Worm (Caenorhabditis elegans) whole organism, young adult: ENCODE results near the gene spr-3.

Experiments used
- attf-3 ChIP-seq: fragments of 200-800 bp; sonication (Bioruptor generic); conservative IDR thresholded peaks from 2 replicates; pipeline ENCODE4 v1.3.6; 2022; ENCODE audit warnings: missing genetic modification reagents, missing genetic modification characterization, missing compliant biosample characterization
- ceh-58 ChIP-seq: fragments of 200-800 bp; sonication (Bioruptor generic); IDR thresholded peaks from 2 replicates; pipeline ENCODE4 v1.3.6; 2022; ENCODE audit warnings: missing genetic modification characterization, missing compliant biosample characterization
- dpff-1 ChIP-seq: sonication (generic microtip); optimal IDR thresholded peaks from 2 replicates; lab custom pipeline; 2017; ENCODE audit warnings: mild to moderate bottlenecking, missing genetic modification characterization, missing compliant biosample characterization
- nhr-179 ChIP-seq: sonication (generic microtip); optimal IDR thresholded peaks from 2 replicates; lab custom pipeline; 2016; ENCODE audit warnings: mild to moderate bottlenecking, missing genetic modification characterization, missing compliant biosample characterization
- pha-4 ChIP-seq: fragments of 150-350 bp; sonication (generic microtip); optimal IDR thresholded peaks from 2 replicates; lab custom pipeline; 2014; ENCODE audit warnings: missing biosample characterization, missing genetic modification reagents, missing genetic modification characterization
- unc-62 ChIP-seq: fragments of 150-350 bp; optimal IDR thresholded peaks from 2 replicates; lab custom pipeline; 2014; ENCODE audit warnings: missing biosample characterization, missing genetic modification reagents, missing genetic modification characterization

ce11 chrX:4495814-4496567, 17.9 kb upstream of the spr-3 start:
- TF ChIP-seq attf-3 (GFP tag; lab: Robert Waterston, UW) (no peak), pha-4 (tag; lab: Kevin White, UChicago) (no peak), ceh-58 (GFP tag; lab: Robert Waterston, UW) (no peak), dpff-1 (no peak), nhr-179 (tag; lab: Kevin White, UChicago) (no peak), unc-62 (no peak)
